Fruit fly (Drosophila melanogaster): ENCODE results near the gene CG31248.

CG31248 gene

dm6 chr3R:7122172-7123072 lies 6.7 kb upstream of the CG31248 start (continued):
- no peak for TF ChIP-seq MESR4 (GFP tag; optimal IDR thresholded peaks at IDR 0.05)
- no peak for TF ChIP-seq gfzf (GFP tag; optimal IDR thresholded peaks at IDR 0.05)
- TF ChIP-seq CG5245 (GFP tag; optimal IDR thresholded peaks at IDR 0.05), result no peak
- no peak for TF ChIP-seq CG8089 (GFP tag; optimal IDR thresholded peaks at IDR 0.05)
- TF ChIP-seq Ravus (GFP tag; IDR thresholded peaks at IDR 0.05), result no peak
- TF ChIP-seq ERR (GFP tag; optimal IDR thresholded peaks at IDR 0.05), result no peak
- no peak for TF ChIP-seq B-H2 (GFP tag; optimal IDR thresholded peaks at IDR 0.05)
- no peak for TF ChIP-seq shn (GFP tag; optimal IDR thresholded peaks at IDR 0.05)
- TF ChIP-seq sna (GFP tag; IDR thresholded peaks at IDR 0.05; ENCODE audit: partially characterized antibody), result no peak
- no peak for TF ChIP-seq CG8765 (GFP tag; IDR thresholded peaks at IDR 0.05)
- TF ChIP-seq eyg (GFP tag; optimal IDR thresholded peaks at IDR 0.05), result no peak
- no peak for TF ChIP-seq Neu2 (GFP tag; optimal IDR thresholded peaks at IDR 0.05; ENCODE audit: borderline replicate concordance)
- TF ChIP-seq CG4820 (GFP tag; optimal IDR thresholded peaks at IDR 0.05), result no peak
- no peak for TF ChIP-seq CG7928 (GFP tag; optimal IDR thresholded peaks at IDR 0.05)
- no peak for TF ChIP-seq Meics (GFP tag; optimal IDR thresholded peaks at IDR 0.05)
- TF ChIP-seq lola (GFP tag; optimal IDR thresholded peaks at IDR 0.05), result no peak
- TF ChIP-seq disco-r (GFP tag; optimal IDR thresholded peaks at IDR 0.05), result no peak
- no peak for TF ChIP-seq CG10366 (GFP tag; IDR thresholded peaks at IDR 0.05)
- no peak for TF ChIP-seq trh (GFP tag; optimal IDR thresholded peaks at IDR 0.05)
- TF ChIP-seq klu (GFP tag; IDR thresholded peaks at IDR 0.05), result no peak
- no peak for TF ChIP-seq NC2β (GFP tag; optimal IDR thresholded peaks at IDR 0.05)
- TF ChIP-seq Usf (GFP tag; optimal IDR thresholded peaks at IDR 0.05), result no peak
- no peak for TF ChIP-seq Rfx (GFP tag; IDR thresholded peaks at IDR 0.05)
- no peak for TF ChIP-seq CG9797 (GFP tag; optimal IDR thresholded peaks at IDR 0.05)
- no peak for TF ChIP-seq CG11085 (GFP tag; IDR thresholded peaks at IDR 0.05)
- TF ChIP-seq Dref (GFP tag; IDR thresholded peaks at IDR 0.05), result no peak
- TF ChIP-seq CG30403 (GFP tag; optimal IDR thresholded peaks at IDR 0.05), result no peak
- TF ChIP-seq CG16863 (GFP tag; optimal IDR thresholded peaks at IDR 0.05), result no peak
- TF ChIP-seq sim (GFP tag; IDR thresholded peaks at IDR 0.05), result no peak
- no peak for TF ChIP-seq pho (GFP tag; optimal IDR thresholded peaks at IDR 0.05)
- TF ChIP-seq CG4707 (GFP tag; optimal IDR thresholded peaks at IDR 0.05), result no peak
- no peak for TF ChIP-seq lov (optimal IDR thresholded peaks at IDR 0.05)
- no peak for TF ChIP-seq lov (GFP tag; IDR thresholded peaks at IDR 0.05)
- TF ChIP-seq NK7.1 (GFP tag; optimal IDR thresholded peaks at IDR 0.05), result no peak
- TF ChIP-seq H2.0 (GFP tag; IDR thresholded peaks at IDR 0.05), result no peak
- TF ChIP-seq CG43689 (GFP tag; IDR thresholded peaks at IDR 0.05), result no peak
- TF ChIP-seq CG16815 (GFP tag; optimal IDR thresholded peaks at IDR 0.05), result no peak
- TF ChIP-seq stwl (tag; optimal IDR thresholded peaks at IDR 0.05), result no peak
- no peak for TF ChIP-seq tap (tag; optimal IDR thresholded peaks at IDR 0.05)
- peak; percentile 80 for TF ChIP-seq CG10321 (GFP tag; IDR thresholded peaks at IDR 0.05)
- TF ChIP-seq CG32772 (GFP tag; IDR thresholded peaks at IDR 0.05), result no peak
- no peak for TF ChIP-seq ci (GFP tag; IDR thresholded peaks at IDR 0.05)
- no peak for TF ChIP-seq esg (GFP tag; conservative IDR thresholded peaks at IDR 0.05)
- no peak for TF ChIP-seq wor (GFP tag; IDR thresholded peaks at IDR 0.05)
- TF ChIP-seq nerfin-2 (GFP tag; IDR thresholded peaks at IDR 0.05; ENCODE audit: partially characterized antibody), result no peak
- TF ChIP-seq CG17328 (GFP tag; IDR thresholded peaks at IDR 0.05), result no peak
- TF ChIP-seq psq (GFP tag; optimal IDR thresholded peaks at IDR 0.05), result no peak
- no peak for TF ChIP-seq Gug (GFP tag; IDR thresholded peaks at IDR 0.05)
- no peak for TF ChIP-seq CG3407 (GFP tag; optimal IDR thresholded peaks at IDR 0.05)
- no peak for TF ChIP-seq PHDP (tag; optimal IDR thresholded peaks at IDR 0.05)
- no peak for TF ChIP-seq CG2129 (GFP tag; IDR thresholded peaks at IDR 0.05; ENCODE audit: partially characterized antibody)

Measured in whole organism, embryonic.